Worm (Caenorhabditis elegans) whole organism, L1 larva: ENCODE results near the gene nhr-50.

ENCODE experiments used
- C04F5.9 ChIP-seq: sonication (generic microtip); optimal IDR thresholded peaks from 2 replicates; lab custom pipeline; 2016; ENCODE audit warnings: missing genetic modification characterization, missing compliant biosample characterization
- F16B12.6 ChIP-seq: fragments of 150-350 bp; optimal IDR thresholded peaks from 2 replicates; lab custom pipeline; 2014; ENCODE audit warnings: missing biosample characterization, missing genetic modification characterization
- aly-2 ChIP-seq: fragments of 150-350 bp; optimal IDR thresholded peaks from 2 replicates; lab custom pipeline; 2014; ENCODE audit warnings: missing biosample characterization, missing genetic modification characterization
- ceh-63 ChIP-seq: fragments of 200-800 bp; sonication (Bioruptor generic); optimal IDR thresholded peaks from 2 replicates; lab custom pipeline; 2018; ENCODE audit warnings: mild to moderate bottlenecking, missing genetic modification characterization, missing compliant biosample characterization
- ceh-8 ChIP-seq: fragments of 200-800 bp; sonication (Bioruptor generic); optimal IDR thresholded peaks from 2 replicates; lab custom pipeline; 2018; ENCODE audit warnings: mild to moderate bottlenecking, missing genetic modification characterization, moderate library complexity, missing compliant biosample characterization
- ceh-88 ChIP-seq: fragments of 200-800 bp; sonication (Bioruptor generic); IDR thresholded peaks from 2 replicates; pipeline ENCODE4 v1.3.6; 2022; ENCODE audit warnings: missing genetic modification characterization, missing compliant biosample characterization
- ces-1 ChIP-seq: fragments of 150-350 bp; optimal IDR thresholded peaks from 2 replicates; lab custom pipeline; 2014; ENCODE audit warnings: missing biosample characterization, missing genetic modification reagents, missing genetic modification characterization
- efl-1 ChIP-seq, 4 experiments: fragments of 150-350 bp; optimal IDR thresholded peaks in 3 of 4; peaks in 1 of 4; 1 replicate in 1 of 4; 2 replicates in 3 of 4; lab custom pipeline; 2014; ENCODE audit warnings: missing biosample characterization in 2 of 4, missing genetic modification characterization in 2 of 4, missing genetic modification reagents in 2 of 4
- egl-27 ChIP-seq, 2 experiments: fragments of 150-350 bp in 1 of 2; sonication (generic microtip); optimal IDR thresholded peaks; 3 replicates each; lab custom pipeline; 2017 to 2018; ENCODE audit warnings: missing biosample characterization in 2 of 2, missing genetic modification characterization in 2 of 2, missing genetic modification reagents in 2 of 2
- ets-5 ChIP-seq: fragments of 200-800 bp; sonication (Bioruptor generic); IDR thresholded peaks from 2 replicates; pipeline ENCODE4 v1.3.6; 2022; ENCODE audit warnings: missing genetic modification characterization, missing compliant biosample characterization
- fkh-4 ChIP-seq: sonication (generic microtip); optimal IDR thresholded peaks from 2 replicates; lab custom pipeline; 2016; ENCODE audit warnings: missing compliant biosample characterization, missing genetic modification characterization, borderline replicate concordance
- fkh-8 ChIP-seq: sonication (generic microtip); optimal IDR thresholded peaks from 2 replicates; lab custom pipeline; 2016; ENCODE audit warnings: mild to moderate bottlenecking, missing genetic modification characterization, missing compliant biosample characterization
- fos-1 ChIP-seq: fragments of 150-350 bp; optimal IDR thresholded peaks from 2 replicates; lab custom pipeline; 2014; ENCODE audit warnings: missing biosample characterization, missing genetic modification characterization
- lin-13 ChIP-seq: fragments of 150-350 bp; optimal IDR thresholded peaks from 2 replicates; lab custom pipeline; 2014; ENCODE audit warnings: missing biosample characterization, missing genetic modification reagents, missing genetic modification characterization
- lin-14 ChIP-seq: fragments of 200-800 bp; sonication (Bioruptor generic); optimal IDR thresholded peaks from 2 replicates; lab custom pipeline; 2018; ENCODE audit warnings: mild to moderate bottlenecking, missing genetic modification characterization, moderate library complexity, missing compliant biosample characterization
- lsy-2 ChIP-seq, 2 experiments: fragments of 150-350 bp; optimal IDR thresholded peaks; 2 replicates each; lab custom pipeline; 2014; ENCODE audit warnings: missing biosample characterization in 2 of 2, missing genetic modification characterization in 2 of 2
- mab-9 ChIP-seq: fragments of 200-800 bp; sonication (Bioruptor generic); IDR thresholded peaks from 2 replicates; pipeline ENCODE4 v1.3.6; 2022; ENCODE audit warnings: missing genetic modification reagents, missing genetic modification characterization, missing compliant biosample characterization
- mep-1 ChIP-seq: fragments of 150-350 bp; optimal IDR thresholded peaks from 2 replicates; lab custom pipeline; 2014; ENCODE audit warnings: missing biosample characterization, missing genetic modification characterization
- nhr-19 ChIP-seq: fragments of 200-800 bp; sonication (Bioruptor generic); conservative IDR thresholded peaks from 2 replicates; pipeline ENCODE4 v1.3.6; 2022; ENCODE audit warnings: missing genetic modification characterization, missing compliant biosample characterization
- nhr-20 ChIP-seq: sonication (generic microtip); optimal IDR thresholded peaks from 2 replicates; lab custom pipeline; 2016; ENCODE audit warnings: mild to moderate bottlenecking, missing genetic modification characterization, missing compliant biosample characterization
- nhr-237 ChIP-seq: fragments of 150-350 bp; optimal IDR thresholded peaks from 2 replicates; lab custom pipeline; 2014; ENCODE audit warnings: missing biosample characterization, missing genetic modification characterization
- nhr-84 ChIP-seq: sonication (generic microtip); optimal IDR thresholded peaks from 2 replicates; lab custom pipeline; 2017; ENCODE audit warnings: missing biosample characterization, missing genetic modification characterization
- nhr-85 ChIP-seq: sonication (generic microtip); peaks from one replicate; lab custom pipeline; 2016; ENCODE audit warnings: missing genetic modification characterization, inconsistent platforms, missing compliant biosample characterization
- pag-3 ChIP-seq: sonication (generic microtip); optimal IDR thresholded peaks from 2 replicates; lab custom pipeline; 2017; ENCODE audit warnings: missing genetic modification characterization, mild to moderate bottlenecking, missing compliant biosample characterization, antibody characterized with exemption, borderline replicate concordance; ENCODE audit not compliant: insufficient read depth
- pax-3 ChIP-seq: fragments of 200-800 bp; sonication (Bioruptor generic); optimal IDR thresholded peaks from 2 replicates; lab custom pipeline; 2018; ENCODE audit warnings: mild to moderate bottlenecking, missing genetic modification characterization, moderate library complexity, missing compliant biosample characterization
- pqm-1 ChIP-seq: sonication (generic microtip); optimal IDR thresholded peaks from 3 replicates; lab custom pipeline; 2017; ENCODE audit warnings: missing biosample characterization, missing genetic modification characterization
- rnt-1 ChIP-seq: sonication (generic microtip); optimal IDR thresholded peaks from 2 replicates; lab custom pipeline; 2016; ENCODE audit warnings: mild to moderate bottlenecking, missing genetic modification characterization, moderate library complexity, missing compliant biosample characterization
- snu-23 ChIP-seq: sonication (generic microtip); optimal IDR thresholded peaks from 2 replicates; lab custom pipeline; 2016; ENCODE audit warnings: missing genetic modification characterization, missing compliant biosample characterization
- sptf-1 ChIP-seq: fragments of 150-350 bp; optimal IDR thresholded peaks from 2 replicates; lab custom pipeline; 2014; ENCODE audit warnings: missing biosample characterization, missing genetic modification characterization
- tbx-2 ChIP-seq: sonication (generic microtip); optimal IDR thresholded peaks from 2 replicates; lab custom pipeline; 2016; ENCODE audit warnings: missing genetic modification characterization, missing compliant biosample characterization
- tlp-1 ChIP-seq: fragments of 150-350 bp; optimal IDR thresholded peaks from 2 replicates; lab custom pipeline; 2014; ENCODE audit warnings: missing biosample characterization, missing genetic modification characterization
- unc-130 ChIP-seq: fragments of 150-350 bp; optimal IDR thresholded peaks from 2 replicates; lab custom pipeline; 2017; ENCODE audit warnings: missing biosample characterization, missing genetic modification characterization, inconsistent platforms
- unc-62 ChIP-seq: fragments of 150-350 bp; optimal IDR thresholded peaks from 2 replicates; lab custom pipeline; 2014; ENCODE audit warnings: missing biosample characterization, missing genetic modification reagents, missing genetic modification characterization
- vab-15 ChIP-seq: sonication (generic microtip); optimal IDR thresholded peaks from 2 replicates; lab custom pipeline; 2017; ENCODE audit warnings: missing genotype, mild to moderate bottlenecking, missing genetic modification characterization, missing compliant biosample characterization
- xbp-1 ChIP-seq: sonication (generic microtip); optimal IDR thresholded peaks from 2 replicates; lab custom pipeline; 2016; ENCODE audit warnings: missing genetic modification characterization, missing compliant biosample characterization
- zip-4 ChIP-seq: fragments of 200-800 bp; sonication (Bioruptor generic); optimal IDR thresholded peaks from 2 replicates; lab custom pipeline; 2018; ENCODE audit warnings: mild to moderate bottlenecking, missing genetic modification characterization, moderate library complexity, missing compliant biosample characterization
- ztf-4 ChIP-seq: fragments of 150-350 bp; optimal IDR thresholded peaks from 2 replicates; lab custom pipeline; 2014; ENCODE audit warnings: missing biosample characterization, missing genetic modification characterization

nhr-50 gene

ce11 chrV:15970820-15971219 lies 29.6 kb downstream of the nhr-50 start:
- TF ChIP-seq pax-3 (no peak), ceh-63 (GFP tag; lab: Kevin White, UChicago) (no peak), nhr-19 (GFP tag; lab: Robert Waterston, UW) (no peak), lin-13 (GFP tag; lab: Kevin White, UChicago) (no peak), tbx-2 (no peak), ceh-88 (GFP tag; lab: Robert Waterston, UW) (no peak), lsy-2 (tag; optimal IDR thresholded peaks at IDR 0.05; lab: Kevin White, UChicago) (no peak), fos-1 (no peak), ceh-8 (GFP tag; lab: Kevin White, UChicago) (no peak), rnt-1 (no peak)

DNA sequence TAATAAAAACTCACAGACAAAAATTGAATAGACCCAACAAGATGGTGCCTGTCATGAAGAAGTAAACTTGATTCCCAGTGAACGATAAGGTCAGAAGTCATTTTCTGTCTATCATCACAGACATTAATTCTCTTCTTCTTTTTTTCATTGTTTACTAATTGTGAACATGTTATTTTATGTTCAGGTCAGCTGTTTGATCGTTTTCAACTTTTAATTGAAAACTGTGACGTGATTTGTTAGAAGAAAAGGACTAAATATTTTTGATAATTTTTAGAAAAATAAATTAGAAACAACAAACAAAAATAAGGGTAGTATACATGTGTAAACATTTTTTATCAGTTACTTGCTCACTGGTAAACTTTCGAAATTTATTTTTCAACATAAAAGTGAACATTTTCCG lies 30.8 kb downstream of the nhr-50 start, which contains the start of gene F36G9.7:
Gene F36G9.7, minus strand, starts transcription at position 101 of the 400 bp plus-strand sequence.
- TF ChIP-seq snu-23 (GFP tag; lab: Kevin White, UChicago) (no peak), xbp-1 (tag; lab: Kevin White, UChicago) (no peak), ets-5 (GFP tag; lab: Robert Waterston, UW) (no peak)

DNA sequence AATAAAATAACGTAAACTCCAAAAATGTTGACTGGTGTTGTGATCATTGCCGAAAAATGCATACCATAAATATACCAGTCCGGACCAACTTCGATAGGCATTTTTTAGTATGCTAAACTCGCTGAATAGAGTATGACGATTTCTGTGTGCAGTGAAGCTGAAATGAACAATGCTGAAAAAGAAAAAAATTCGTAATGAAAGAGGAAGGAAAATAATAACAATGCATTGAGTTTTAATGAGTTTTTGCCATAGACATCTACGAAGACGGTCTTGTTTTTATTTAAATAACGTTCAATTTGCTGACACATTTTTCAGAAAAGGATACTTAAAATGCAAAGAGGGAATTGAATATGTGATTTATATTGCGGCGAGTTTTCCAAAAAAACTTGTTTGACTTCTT lies 32.9 kb downstream of the nhr-50 start, which contains the start of gene sri-1:
Gene sri-1, minus strand, starts transcription at position 101 of the 400 bp plus-strand sequence.
- no peak for TF ChIP-seq zip-4
- no peak for TF ChIP-seq mab-9 (GFP tag; lab: Robert Waterston, UW)
- TF ChIP-seq nhr-237 (tag; lab: Kevin White, UChicago): no peak
- no peak for TF ChIP-seq lin-14 (GFP tag; lab: Kevin White, UChicago)
- no peak for TF ChIP-seq pag-3 (tag; lab: Kevin White, UChicago)
- no peak for TF ChIP-seq F16B12.6 (tag; lab: Kevin White, UChicago)
- no peak for TF ChIP-seq unc-62 (GFP tag; lab: Kevin White, UChicago)
- TF ChIP-seq ceh-63 (GFP tag; lab: Kevin White, UChicago): no peak
- TF ChIP-seq C04F5.9 (tag; lab: Kevin White, UChicago): no peak
- no peak for TF ChIP-seq aly-2 (tag; lab: Kevin White, UChicago)
- TF ChIP-seq tlp-1 (tag; lab: Kevin White, UChicago): no peak
- TF ChIP-seq vab-15 (tag; lab: Kevin White, UChicago): no peak
- TF ChIP-seq sptf-1 (tag; lab: Kevin White, UChicago): no peak
- TF ChIP-seq, all 84 proteins: peak for 0

- TF ChIP-seq unc-130 (tag; lab: Kevin White, UChicago) (no peak), fkh-8 (peak; percentile 39)
- TF ChIP-seq, all 84 proteins: peak for 1
These were observed 35.3 kb downstream of the nhr-50 start, which contains the start of gene sri-2 for ce11 chrV:15965114-15965513. Gene sri-2, minus strand, starts transcription at chrV:15965214.

DNA sequence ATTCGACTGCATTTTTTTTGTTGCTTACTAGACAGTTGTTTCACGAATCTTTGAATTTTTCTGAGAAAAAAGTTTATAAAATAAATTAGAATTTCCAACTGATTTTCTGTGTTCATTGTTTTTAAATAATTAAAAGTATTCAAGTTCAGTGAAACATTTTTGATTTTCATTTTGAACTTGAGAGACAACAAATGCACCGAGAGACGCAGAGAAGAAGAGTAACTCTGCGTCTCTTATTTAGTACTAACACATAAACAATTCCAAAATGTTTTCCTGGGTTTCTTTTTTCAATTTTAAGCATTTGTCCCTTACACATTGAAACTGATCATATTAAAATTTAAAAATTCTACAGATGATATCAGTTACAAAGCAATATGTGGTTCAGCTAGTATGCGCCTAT lies 41.0 kb downstream of the nhr-50 start:
- TF ChIP-seq ztf-4 (tag; lab: Kevin White, UChicago) (no peak), egl-27 (tag; optimal IDR thresholded peaks at IDR 0.05; lab: Kevin White, UChicago) (no peak), zip-4 (no peak), ceh-88 (GFP tag; lab: Robert Waterston, UW) (no peak), lsy-2 (tag; optimal IDR thresholded peaks at IDR 0.05; lab: Kevin White, UChicago) (peak; percentile 13 to 14), nhr-85 (peak; percentile 87), nhr-19 (GFP tag; lab: Robert Waterston, UW) (no peak), pqm-1 (no peak), pag-3 (tag; lab: Kevin White, UChicago) (no peak), nhr-237 (tag; lab: Kevin White, UChicago) (no peak), pax-3 (no peak), mep-1 (tag; lab: Kevin White, UChicago) (peak; percentile 8), efl-1 (optimal IDR thresholded peaks at IDR 0.05; lab: Kevin White, UChicago) (peak; percentile 35 to 41), efl-1 (GFP tag; optimal IDR thresholded peaks at IDR 0.05 in 1 of 2; lab: Kevin White, UChicago) (peak in 1 of 2 experiments; percentile 82), lin-14 (GFP tag; lab: Kevin White, UChicago) (peak; percentile 55), tbx-2 (no peak), mab-9 (GFP tag; lab: Robert Waterston, UW) (no peak), ces-1 (GFP tag; lab: Kevin White, UChicago) (no peak), fkh-4 (no peak), nhr-20 (tag; lab: Kevin White, UChicago) (peak; percentile 53), nhr-84 (tag; lab: Kevin White, UChicago) (no peak)
